Worm (Caenorhabditis elegans) whole organism, mixed stage, embryonic: ENCODE results near the gene try-9.
A peak's percentile ranks its signal among the peaks of the same experiment; 100 is the strongest.

Source experiments
- M03D4.4 ChIP-seq: sonication (generic microtip); optimal IDR thresholded peaks from 2 replicates; lab custom pipeline; 2017; ENCODE audit warnings: mild to moderate bottlenecking, missing genetic modification characterization, missing compliant biosample characterization
- bed-3 ChIP-seq: fragments of 200-800 bp; sonication (Bioruptor generic); optimal IDR thresholded peaks from 3 replicates; lab custom pipeline; 2018; ENCODE audit warnings: mild to moderate bottlenecking, missing genetic modification characterization, moderate library complexity, missing compliant biosample characterization
- blmp-1 ChIP-seq: fragments of 150-350 bp; optimal IDR thresholded peaks from 2 replicates; lab custom pipeline; 2014; ENCODE audit warnings: missing biosample characterization, missing genetic modification characterization
- ceh-39 ChIP-seq: fragments of 150-350 bp; optimal IDR thresholded peaks from 2 replicates; lab custom pipeline; 2014; ENCODE audit warnings: missing biosample characterization, missing genetic modification characterization
- ceh-43 ChIP-seq: fragments of 200-800 bp; sonication (Bioruptor generic); optimal IDR thresholded peaks from 2 replicates; lab custom pipeline; 2018; ENCODE audit warnings: mild to moderate bottlenecking, missing genetic modification characterization, moderate library complexity, missing compliant biosample characterization
- ceh-83 ChIP-seq: fragments of 200-800 bp; sonication (Bioruptor generic); optimal IDR thresholded peaks from 2 replicates; lab custom pipeline; 2018; ENCODE audit warnings: mild to moderate bottlenecking, missing genetic modification characterization, missing compliant biosample characterization
- ces-1 ChIP-seq: fragments of 150-350 bp; optimal IDR thresholded peaks from 2 replicates; lab custom pipeline; 2014; ENCODE audit warnings: missing biosample characterization, missing genetic modification reagents, missing genetic modification characterization
- cnd-1 ChIP-seq: fragments of 200-800 bp; sonication (Bioruptor generic); optimal IDR thresholded peaks from 2 replicates; lab custom pipeline; 2018; ENCODE audit warnings: mild to moderate bottlenecking, missing genetic modification characterization, missing compliant biosample characterization
- drap-1 ChIP-seq: fragments of 200-800 bp; sonication (Bioruptor generic); optimal IDR thresholded peaks from 3 replicates; lab custom pipeline; 2018; ENCODE audit warnings: mild to moderate bottlenecking, missing genetic modification characterization, missing compliant biosample characterization
- elt-1 ChIP-seq: sonication (generic microtip); optimal IDR thresholded peaks from 2 replicates; lab custom pipeline; 2017; ENCODE audit warnings: missing genetic modification characterization, mild to moderate bottlenecking, missing compliant biosample characterization, antibody characterized with exemption, moderate library complexity, borderline replicate concordance; ENCODE audit not compliant: insufficient read depth
- elt-3 ChIP-seq: fragments of 150-350 bp; optimal IDR thresholded peaks from 2 replicates; lab custom pipeline; 2014; ENCODE audit warnings: missing biosample characterization, missing genetic modification characterization
- flh-1 ChIP-seq: fragments of 200-800 bp; sonication (Bioruptor generic); optimal IDR thresholded peaks from 2 replicates; lab custom pipeline; 2018; ENCODE audit warnings: mild to moderate bottlenecking, missing genetic modification characterization, moderate library complexity, missing compliant biosample characterization
- ham-2 ChIP-seq: fragments of 200-800 bp; sonication (Bioruptor generic); optimal IDR thresholded peaks from 2 replicates; lab custom pipeline; 2018; ENCODE audit warnings: mild to moderate bottlenecking, missing genetic modification characterization, missing compliant biosample characterization
- hlh-1 ChIP-seq: fragments of 150-350 bp; optimal IDR thresholded peaks from 2 replicates; lab custom pipeline; 2014; ENCODE audit warnings: missing biosample characterization, missing genetic modification reagents, missing genetic modification characterization
- lin-13 ChIP-seq: fragments of 150-350 bp; optimal IDR thresholded peaks from 2 replicates; lab custom pipeline; 2014; ENCODE audit warnings: missing biosample characterization, missing genetic modification characterization
- lin-32 ChIP-seq: fragments of 200-800 bp; sonication (Bioruptor generic); optimal IDR thresholded peaks from 2 replicates; lab custom pipeline; 2018; ENCODE audit warnings: mild to moderate bottlenecking, missing genetic modification characterization, missing compliant biosample characterization
- lsy-2 ChIP-seq: fragments of 150-350 bp; optimal IDR thresholded peaks from 2 replicates; lab custom pipeline; 2014; ENCODE audit warnings: missing biosample characterization, missing genetic modification characterization
- mab-5 ChIP-seq: fragments of 150-350 bp; optimal IDR thresholded peaks from 2 replicates; lab custom pipeline; 2014; ENCODE audit warnings: missing biosample characterization, missing genetic modification characterization
- mep-1 ChIP-seq: fragments of 150-350 bp; optimal IDR thresholded peaks from 2 replicates; lab custom pipeline; 2017; ENCODE audit warnings: missing biosample characterization, missing genetic modification reagents, missing genetic modification characterization, inconsistent platforms
- mls-2 ChIP-seq: sonication (generic microtip); optimal IDR thresholded peaks from 2 replicates; lab custom pipeline; 2016; ENCODE audit warnings: mild to moderate bottlenecking, missing genetic modification characterization, moderate library complexity, missing compliant biosample characterization
- nhr-12 ChIP-seq: fragments of 150-350 bp; optimal IDR thresholded peaks from 2 replicates; lab custom pipeline; 2014; ENCODE audit warnings: missing biosample characterization, missing genetic modification characterization
- nhr-2 ChIP-seq: fragments of 150-350 bp; optimal IDR thresholded peaks from 2 replicates; lab custom pipeline; 2014; ENCODE audit warnings: missing biosample characterization, missing genetic modification characterization
- nhr-237 ChIP-seq: fragments of 150-350 bp; optimal IDR thresholded peaks from 2 replicates; lab custom pipeline; 2014; ENCODE audit warnings: missing biosample characterization, missing genetic modification characterization
- nhr-28 ChIP-seq: fragments of 150-350 bp; optimal IDR thresholded peaks from 2 replicates; lab custom pipeline; 2014; ENCODE audit warnings: missing biosample characterization, missing genetic modification characterization
- nhr-76 ChIP-seq: sonication (generic microtip); optimal IDR thresholded peaks from 2 replicates; lab custom pipeline; 2017; ENCODE audit warnings: missing biosample characterization, missing genetic modification characterization
- pha-4 ChIP-seq: fragments of 150-350 bp; optimal IDR thresholded peaks from 2 replicates; lab custom pipeline; 2018; ENCODE audit warnings: missing biosample characterization, missing genetic modification reagents, missing genetic modification characterization
- sem-2 ChIP-seq: fragments of 200-800 bp; sonication (Bioruptor generic); optimal IDR thresholded peaks from 2 replicates; lab custom pipeline; 2018; ENCODE audit warnings: mild to moderate bottlenecking, missing genetic modification characterization, missing compliant biosample characterization
- snpc-4 ChIP-seq: fragments of 150-350 bp; optimal IDR thresholded peaks from 2 replicates; lab custom pipeline; 2014; ENCODE audit warnings: missing biosample characterization, missing genetic modification characterization
- sptf-1 ChIP-seq: sonication (generic microtip); optimal IDR thresholded peaks from 2 replicates; lab custom pipeline; 2017; ENCODE audit warnings: mild to moderate bottlenecking, missing genetic modification characterization, moderate library complexity, missing compliant biosample characterization
- tbx-8 ChIP-seq: fragments of 200-800 bp; sonication (Bioruptor generic); optimal IDR thresholded peaks from 2 replicates; lab custom pipeline; 2018; ENCODE audit warnings: mild to moderate bottlenecking, missing genetic modification characterization, moderate library complexity, missing compliant biosample characterization
- unc-120 ChIP-seq: sonication (generic microtip); optimal IDR thresholded peaks from 2 replicates; lab custom pipeline; 2017; ENCODE audit warnings: missing genetic modification characterization, missing compliant biosample characterization; ENCODE audit not compliant: poor library complexity, severe bottlenecking
- unc-39 ChIP-seq: fragments of 150-350 bp; optimal IDR thresholded peaks from 2 replicates; lab custom pipeline; 2014; ENCODE audit warnings: missing biosample characterization, missing genetic modification characterization
- unc-62 ChIP-seq: fragments of 150-350 bp; optimal IDR thresholded peaks from 2 replicates; lab custom pipeline; 2014; ENCODE audit warnings: missing biosample characterization, missing genetic modification reagents, missing genetic modification characterization
- zip-8 ChIP-seq: fragments of 150-350 bp; optimal IDR thresholded peaks from 2 replicates; lab custom pipeline; 2014; ENCODE audit warnings: missing biosample characterization, missing genetic modification characterization
- ztf-11 ChIP-seq: fragments of 150-350 bp; optimal IDR thresholded peaks from 2 replicates; lab custom pipeline; 2014; ENCODE audit warnings: missing biosample characterization, missing genetic modification characterization

try-9 gene

ce11 chrII:4374885-4375284 lies 6.9 kb downstream of the try-9 start:
- TF ChIP-seq unc-120 (no peak), mls-2 (no peak), sem-2 (GFP tag; lab: Kevin White, UChicago) (no peak), pha-4 (tag; lab: Kevin White, UChicago) (no peak), nhr-12 (no peak), nhr-237 (no peak), cnd-1 (tag; lab: Kevin White, UChicago) (no peak), elt-3 (no peak), ham-2 (GFP tag; lab: Kevin White, UChicago) (no peak), mab-5 (tag; lab: Kevin White, UChicago) (no peak), ceh-83 (GFP tag; lab: Kevin White, UChicago) (no peak), tbx-8 (GFP tag; lab: Kevin White, UChicago) (no peak), ceh-43 (GFP tag; lab: Kevin White, UChicago) (no peak), drap-1 (GFP tag; lab: Kevin White, UChicago) (no peak), bed-3 (no peak)

ce11 chrII:4376295-4377172 lies 8.5 kb downstream of the try-9 start, which contains the start of gene ntl-2:
Gene ntl-2, minus strand, starts transcription at chrII:4376465.
- TF ChIP-seq sptf-1 (tag; lab: Kevin White, UChicago) = peak; percentile 95
- peak; percentile 79 for TF ChIP-seq ceh-43 (GFP tag; lab: Kevin White, UChicago)
- TF ChIP-seq lin-32 (GFP tag; lab: Kevin White, UChicago) = peak; percentile 12
- peak; percentile 94 for TF ChIP-seq ceh-39 (tag; lab: Kevin White, UChicago)
- TF ChIP-seq ztf-11 (tag; lab: Kevin White, UChicago) = peak; percentile 74
- TF ChIP-seq snpc-4 (tag; lab: Kevin White, UChicago) = no peak
- peak; percentile 84 for TF ChIP-seq M03D4.4 (tag; lab: Kevin White, UChicago)
- TF ChIP-seq nhr-237 = peak; percentile 91
- no peak for TF ChIP-seq nhr-76 (tag; lab: Kevin White, UChicago)
- TF ChIP-seq sem-2 (GFP tag; lab: Kevin White, UChicago) = peak; percentile 57
- TF ChIP-seq bed-3 = peak; percentile 49
- TF ChIP-seq mls-2 = peak; percentile 95
- peak; percentile 85 for TF ChIP-seq unc-62 (GFP tag; lab: Kevin White, UChicago)
- TF ChIP-seq blmp-1 (tag; lab: Kevin White, UChicago) = no peak
- peak; percentile 93 for TF ChIP-seq drap-1 (GFP tag; lab: Kevin White, UChicago)
- peak; percentile 75 for TF ChIP-seq mep-1 (tag; lab: Kevin White, UChicago)
- TF ChIP-seq pha-4 (tag; lab: Kevin White, UChicago) = peak; percentile 95
- no peak for TF ChIP-seq nhr-12
- no peak for TF ChIP-seq flh-1 (GFP tag; lab: Kevin White, UChicago)
- peak; percentile 92 for TF ChIP-seq ham-2 (GFP tag; lab: Kevin White, UChicago)
- peak; percentile 10 for TF ChIP-seq unc-39 (tag; lab: Kevin White, UChicago)
- no peak for TF ChIP-seq nhr-28 (tag; lab: Kevin White, UChicago)
- peak; percentile 78 for TF ChIP-seq hlh-1
- TF ChIP-seq mab-5 (tag; lab: Kevin White, UChicago) = peak; percentile 53
- peak; percentile 85 for TF ChIP-seq ces-1 (GFP tag; lab: Kevin White, UChicago)
- no peak for TF ChIP-seq zip-8
- no peak for TF ChIP-seq elt-1
- TF ChIP-seq lsy-2 (tag; lab: Kevin White, UChicago) = peak; percentile 97
- peak; percentile 77 for TF ChIP-seq elt-3
- TF ChIP-seq lin-13 (tag; lab: Kevin White, UChicago) = peak; percentile 95
- no peak for TF ChIP-seq tbx-8 (GFP tag; lab: Kevin White, UChicago)
- peak; percentile 88 for TF ChIP-seq unc-120
- peak; percentile 26 for TF ChIP-seq nhr-2 (tag; lab: Kevin White, UChicago)
- peak; percentile 88 for TF ChIP-seq cnd-1 (tag; lab: Kevin White, UChicago)
- peak; percentile 62 for TF ChIP-seq ceh-83 (GFP tag; lab: Kevin White, UChicago)

- TF ChIP-seq sptf-1 (tag; lab: Kevin White, UChicago) (no peak), M03D4.4 (tag; lab: Kevin White, UChicago) (no peak), mls-2 (no peak), cnd-1 (tag; lab: Kevin White, UChicago) (no peak), ceh-83 (GFP tag; lab: Kevin White, UChicago) (no peak), unc-39 (tag; lab: Kevin White, UChicago) (no peak), blmp-1 (tag; lab: Kevin White, UChicago) (no peak), nhr-2 (tag; lab: Kevin White, UChicago) (no peak), lin-32 (GFP tag; lab: Kevin White, UChicago) (no peak), nhr-76 (tag; lab: Kevin White, UChicago) (no peak), snpc-4 (tag; lab: Kevin White, UChicago) (no peak), mab-5 (tag; lab: Kevin White, UChicago) (no peak)
Observed at ce11 chrII:4378195-4378594, 10.2 kb downstream of the try-9 start, which contains the start of gene B0286.1. Gene B0286.1, plus strand, starts transcription at chrII:4378495.
